In the genomic region with DNA sequence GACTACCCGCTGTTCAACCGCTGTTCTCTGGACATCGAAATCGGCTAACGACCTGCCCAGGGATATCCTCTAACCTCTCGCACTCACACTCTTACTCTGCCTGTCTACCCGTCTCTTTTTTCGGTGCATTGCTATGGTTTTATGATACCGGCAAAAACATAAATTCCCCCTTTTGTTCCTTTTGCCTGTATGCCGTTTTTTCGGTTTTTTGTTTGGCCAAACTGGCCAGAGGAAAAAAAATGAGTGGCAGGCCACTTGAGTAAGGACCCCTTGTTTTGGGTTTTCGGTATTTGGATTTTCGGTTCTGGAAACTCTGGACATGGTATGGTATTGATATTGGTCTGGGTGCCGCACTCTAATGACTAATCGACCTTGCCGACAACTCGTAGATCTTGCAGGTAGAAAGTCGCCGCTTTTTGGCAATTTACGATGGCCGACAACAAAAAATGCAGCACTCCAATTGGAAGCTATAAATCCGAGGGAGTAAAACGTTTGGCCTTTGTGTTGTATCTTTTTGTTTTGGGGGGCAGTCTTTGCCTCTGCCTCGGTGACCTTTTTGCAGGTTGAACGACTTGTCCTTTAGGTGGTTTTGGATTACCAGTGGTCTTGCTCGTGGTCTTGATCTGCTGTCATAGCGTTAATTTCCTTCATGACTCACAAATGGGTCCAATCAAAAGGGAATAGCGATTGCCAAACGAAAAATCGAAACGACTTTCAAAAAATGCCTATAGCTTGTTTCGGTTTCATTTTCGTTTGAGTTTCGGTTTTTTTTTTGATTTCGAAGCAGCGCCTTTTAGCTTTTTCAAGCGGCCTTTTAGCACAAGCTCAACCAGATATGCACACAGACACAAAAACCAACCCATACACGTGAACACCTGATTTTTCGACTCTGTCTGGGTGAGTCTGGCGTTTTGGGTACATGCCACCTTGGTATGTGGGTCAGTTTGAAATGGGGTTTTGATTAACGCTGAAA, we compare ENCODE assay signal across 3 fruit fly cellular contexts.
TF ChIP-seq lines count a peak whose summit lies in the region.

No protein-coding gene starts in this region.

- no peak for TF ChIP-seq CTCF in whole organism, embryonic (GFP tag; optimal IDR thresholded peaks at IDR 0.05; lab: Kevin White, UChicago)

TF ChIP-seq in whole organism, embryonic, 481 proteins besides CTCF, POLR2A, EP300 and RAD21 (continues in another document):
- TF ChIP-seq insv (GFP tag; optimal IDR thresholded peaks at IDR 0.05; lab: Kevin White, UChicago) (peak; percentile 22 to 91), Kr (GFP tag; optimal IDR thresholded peaks at IDR 0.05; lab: Kevin White, UChicago) (peak; percentile 64), sd (tag; optimal IDR thresholded peaks at IDR 0.05; lab: Kevin White, UChicago) (peak; percentile 81), CG8924 (tag; optimal IDR thresholded peaks at IDR 0.05; lab: Kevin White, UChicago) (peak; percentile 6), zen (tag; optimal IDR thresholded peaks at IDR 0.05; lab: Kevin White, UChicago) (peak; percentile 94), CG4820 (GFP tag; optimal IDR thresholded peaks at IDR 0.05; lab: Kevin White, UChicago) (no peak), Blimp-1 (GFP tag; optimal IDR thresholded peaks at IDR 0.05; lab: Kevin White, UChicago) (peak; percentile 88), CG13894 (tag; optimal IDR thresholded peaks at IDR 0.05; lab: Kevin White, UChicago) (peak; percentile 4), CG14965 (GFP tag; optimal IDR thresholded peaks at IDR 0.05; lab: Kevin White, UChicago; ENCODE audit: borderline replicate concordance) (no peak), CG15479 (GFP tag; optimal IDR thresholded peaks at IDR 0.05; lab: Kevin White, UChicago) (peak; percentile 76), Opbp (GFP tag; IDR thresholded peaks at IDR 0.05; lab: Robert Waterston, UW; ENCODE audit: partially characterized antibody) (0 out of 3 replicates have a peak, but pooled peaks have one; percentile 11), CG9876 (GFP tag; optimal IDR thresholded peaks at IDR 0.05; lab: Kevin White, UChicago) (no peak), cad (GFP tag; optimal IDR thresholded peaks at IDR 0.05; lab: Kevin White, UChicago) (peak; percentile 91), CG16813 (GFP tag; IDR thresholded peaks at IDR 0.05; lab: Robert Waterston, UW; ENCODE audit: partially characterized antibody) (no peak), CG1647 (GFP tag; optimal IDR thresholded peaks at IDR 0.05; lab: Kevin White, UChicago) (no peak), CG18262 (tag; optimal IDR thresholded peaks at IDR 0.05; lab: Kevin White, UChicago) (no peak), Elba2 (GFP tag; optimal IDR thresholded peaks at IDR 0.05; lab: Kevin White, UChicago) (peak; percentile 29), twi (tag; optimal IDR thresholded peaks at IDR 0.05; lab: Kevin White, UChicago) (peak; percentile 57), CG13775 (GFP tag; optimal IDR thresholded peaks at IDR 0.05; lab: Kevin White, UChicago) (no peak), CG7271 (tag; optimal IDR thresholded peaks at IDR 0.05; lab: Kevin White, UChicago) (peak; percentile 48), D (optimal IDR thresholded peaks at IDR 0.05; lab: Kevin White, UChicago) (peak; percentile 42), D (GFP tag; optimal IDR thresholded peaks at IDR 0.05; lab: Kevin White, UChicago) (no peak), zf30C (GFP tag; optimal IDR thresholded peaks at IDR 0.05; lab: Kevin White, UChicago) (peak; percentile 5), CG11456 (GFP tag; IDR thresholded peaks at IDR 0.05; lab: Robert Waterston, UW) (0 out of 3 replicates have a peak, but pooled peaks have one; percentile 12), lilli (GFP tag; optimal IDR thresholded peaks at IDR 0.05; lab: Kevin White, UChicago) (no peak)

TF ChIP-seq in whole organism, prepupa, 60 proteins besides CTCF, POLR2A, EP300 and RAD21:
- TF ChIP-seq CG6163 (GFP tag; IDR thresholded peaks at IDR 0.05; lab: Robert Waterston, UW), result no peak
- TF ChIP-seq Blimp-1 (GFP tag; optimal IDR thresholded peaks at IDR 0.05; lab: Kevin White, UChicago), result peak; percentile 70

TF ChIP-seq in whole organism, wandering third instar larva, 38 proteins besides CTCF, POLR2A, EP300 and RAD21:
- TF ChIP-seq jim (GFP tag; optimal IDR thresholded peaks at IDR 0.05; lab: Kevin White, UChicago), result no peak
- no peak for TF ChIP-seq Rel (GFP tag; optimal IDR thresholded peaks at IDR 0.05; lab: Kevin White, UChicago)
- TF ChIP-seq Rel (tag; optimal IDR thresholded peaks at IDR 0.05; lab: Kevin White, UChicago), result peak; percentile 5
- peak; percentile 26 for TF ChIP-seq psq (GFP tag; optimal IDR thresholded peaks at IDR 0.05; lab: Kevin White, UChicago)
- TF ChIP-seq dl (GFP tag; optimal IDR thresholded peaks at IDR 0.05; lab: Kevin White, UChicago; ENCODE audit: insufficient read depth in 1 of 2, partially characterized antibody in 2 of 2), result no peak
